Worm (Caenorhabditis elegans) whole organism, early embryonic: ENCODE data around the gene cyp-34A8.

Experiments used
- B0310.2 ChIP-seq: sonication (generic microtip); optimal IDR thresholded peaks from 2 replicates; lab custom pipeline; 2016; ENCODE audit warnings: mild to moderate bottlenecking, missing genetic modification characterization, missing compliant biosample characterization
- F13C5.2 ChIP-seq: sonication (generic microtip); optimal IDR thresholded peaks from 2 replicates; lab custom pipeline; 2017; ENCODE audit warnings: mild to moderate bottlenecking, missing genetic modification characterization, inconsistent platforms, missing compliant biosample characterization
- aly-1 ChIP-seq: sonication (generic microtip); optimal IDR thresholded peaks from 2 replicates; lab custom pipeline; 2016; ENCODE audit warnings: missing genetic modification characterization, missing compliant biosample characterization
- ama-1 ChIP-seq: fragments of 150-350 bp; optimal IDR thresholded peaks from 2 replicates; lab custom pipeline; 2014
- flt-1 ChIP-seq: fragments of 200-800 bp; sonication (Bioruptor generic); IDR thresholded peaks from 2 replicates; pipeline ENCODE4 v1.3.6; 2022; ENCODE audit warnings: missing genetic modification characterization, missing compliant biosample characterization
- hmg-4 ChIP-seq: fragments of 200-800 bp; sonication (Bioruptor generic); optimal IDR thresholded peaks from 2 replicates; lab custom pipeline; 2018; ENCODE audit warnings: mild to moderate bottlenecking, missing genetic modification characterization, missing compliant biosample characterization
- pes-1 ChIP-seq: fragments of 200-800 bp; sonication (Bioruptor generic); IDR thresholded peaks from 2 replicates; pipeline ENCODE4 v1.3.6; 2022; ENCODE audit warnings: missing genetic modification reagents, missing genetic modification characterization, missing compliant biosample characterization
- scrt-1 ChIP-seq: fragments of 200-800 bp; sonication (Bioruptor generic); IDR thresholded peaks from 2 replicates; pipeline ENCODE4 v1.3.6; 2022; ENCODE audit warnings: missing genetic modification characterization, missing compliant biosample characterization
- sea-1 ChIP-seq: fragments of 200-800 bp; sonication (Bioruptor generic); conservative IDR thresholded peaks from 2 replicates; pipeline ENCODE4 v1.3.6; 2022; ENCODE audit warnings: missing genetic modification characterization, missing compliant biosample characterization
- tbx-37 ChIP-seq: fragments of 200-800 bp; sonication (Bioruptor generic); conservative IDR thresholded peaks from 2 replicates; pipeline ENCODE4 v1.3.6; 2022; ENCODE audit warnings: missing genetic modification reagents, missing genetic modification characterization, missing compliant biosample characterization
- tra-4 ChIP-seq: sonication (generic microtip); optimal IDR thresholded peaks from 2 replicates; lab custom pipeline; 2017; ENCODE audit warnings: missing genetic modification characterization, missing compliant biosample characterization

DNA sequence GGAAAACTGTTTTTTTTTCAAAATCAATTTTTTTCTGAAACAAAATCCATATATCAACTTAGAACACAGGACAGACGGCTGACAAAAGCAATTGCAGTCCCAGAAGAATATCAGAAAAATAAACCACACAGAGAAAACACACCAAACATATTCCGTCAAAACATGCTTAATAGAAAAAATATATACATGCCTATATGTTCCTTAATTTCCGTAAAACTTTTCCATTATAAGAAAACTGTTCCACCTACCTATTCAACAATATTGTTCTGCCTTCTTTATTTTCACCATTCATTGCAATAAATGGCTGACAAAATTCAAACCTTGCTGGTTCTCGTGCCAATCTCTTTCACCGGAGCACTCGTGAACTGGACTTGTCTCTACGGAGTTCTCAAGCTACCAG is 36.3 kb downstream of the cyp-34A8 start, which contains the start of gene srx-63:
- TF ChIP-seq ama-1 (lab: Kevin White, UChicago) (no peak), pes-1 (GFP tag; lab: Robert Waterston, UW) (no peak), F13C5.2 (no peak), aly-1 (tag; lab: Kevin White, UChicago) (no peak), B0310.2 (tag; lab: Kevin White, UChicago) (no peak), sea-1 (no peak), hmg-4 (no peak), flt-1 (GFP tag; lab: Robert Waterston, UW) (no peak), scrt-1 (GFP tag; lab: Robert Waterston, UW) (no peak), tbx-37 (GFP tag; lab: Robert Waterston, UW) (no peak), tra-4 (no peak)
